Worm (Caenorhabditis elegans) whole organism, midembryonic: ENCODE measurements around the gene C30F2.4.

Source experiments
- cog-1 ChIP-seq: sonication (generic microtip); optimal IDR thresholded peaks from 2 replicates; lab custom pipeline; 2016; ENCODE audit warnings: missing genetic modification characterization, missing compliant biosample characterization
- flt-1 ChIP-seq: fragments of 200-800 bp; sonication (Bioruptor generic); IDR thresholded peaks from 2 replicates; pipeline ENCODE4 v1.3.6; 2022; ENCODE audit warnings: missing genetic modification characterization, missing compliant biosample characterization
- klf-2 ChIP-seq: fragments of 200-800 bp; sonication (Bioruptor generic); conservative IDR thresholded peaks from 2 replicates; pipeline ENCODE4 v1.3.6; 2022; ENCODE audit warnings: missing genetic modification reagents, missing genetic modification characterization, missing compliant biosample characterization
- med-1 ChIP-seq: sonication (generic microtip); optimal IDR thresholded peaks from 2 replicates; lab custom pipeline; 2017; ENCODE audit warnings: missing genetic modification characterization, mild to moderate bottlenecking, missing compliant biosample characterization, antibody characterized with exemption, missing genetic modification reagents; ENCODE audit not compliant: insufficient read depth
- ref-1 ChIP-seq: fragments of 200-800 bp; sonication (Bioruptor generic); conservative IDR thresholded peaks from 2 replicates; pipeline ENCODE4 v1.3.6; 2022; ENCODE audit warnings: missing genetic modification reagents, missing genetic modification characterization, missing compliant biosample characterization
- tab-1 ChIP-seq: fragments of 200-800 bp; sonication (Bioruptor generic); IDR thresholded peaks from 2 replicates; pipeline ENCODE4 v1.3.6; 2022; ENCODE audit warnings: missing genetic modification characterization, missing compliant biosample characterization
- ztf-23 ChIP-seq: fragments of 200-800 bp; sonication (Bioruptor generic); IDR thresholded peaks from 2 replicates; pipeline ENCODE4 v1.3.6; 2022; ENCODE audit warnings: missing genetic modification reagents, missing genetic modification characterization, missing compliant biosample characterization
- ztf-29 ChIP-seq: fragments of 200-800 bp; sonication (Bioruptor generic); IDR thresholded peaks from 2 replicates; pipeline ENCODE4 v1.3.6; 2022; ENCODE audit warnings: missing genetic modification reagents, missing genetic modification characterization, missing compliant biosample characterization

DNA sequence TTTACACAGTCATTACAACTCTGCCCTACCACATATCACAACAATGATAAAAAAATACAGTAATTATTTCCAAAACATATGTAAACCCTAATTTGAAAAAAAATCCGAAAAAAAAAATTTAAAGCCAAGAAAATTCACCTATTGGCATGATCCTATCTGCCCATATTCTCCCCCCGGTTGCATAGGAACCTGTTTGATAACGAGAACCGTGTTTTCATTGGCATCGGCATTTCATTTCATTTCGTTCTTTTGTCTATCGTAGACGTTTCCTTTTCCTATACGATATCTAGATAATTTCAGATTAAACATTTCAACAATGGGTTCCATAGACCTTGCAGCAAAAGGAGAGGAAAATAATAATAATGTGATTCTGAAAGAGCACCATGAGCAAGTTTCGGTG, 45.9 kb downstream of the C30F2.4 start, which contains the start of gene mboa-1:
- TF ChIP-seq cog-1 (tag; lab: Kevin White, UChicago) (no peak), med-1 (GFP tag; lab: Kevin White, UChicago) (no peak), flt-1 (GFP tag; lab: Robert Waterston, UW) (no peak), klf-2 (no peak), ref-1 (no peak), ztf-23 (no peak), ztf-29 (GFP tag; lab: Robert Waterston, UW) (no peak), tab-1 (GFP tag; lab: Robert Waterston, UW) (no peak)
